Worm (Caenorhabditis elegans) whole organism, L4 larva: ENCODE data around the gene pals-24.

ENCODE experiments used
- F26F4.8 ChIP-seq: fragments of 200-800 bp; sonication (Bioruptor generic); conservative IDR thresholded peaks from 2 replicates; pipeline ENCODE4 v1.3.6; 2022; ENCODE audit warnings: missing genetic modification characterization, missing compliant biosample characterization
- T26A8.4 ChIP-seq: fragments of 200-800 bp; sonication (Bioruptor generic); IDR thresholded peaks from 2 replicates; pipeline ENCODE4 v1.3.6; 2022; ENCODE audit warnings: missing genetic modification characterization, missing compliant biosample characterization
- Y5F2A.4 ChIP-seq: fragments of 200-800 bp; sonication (Bioruptor generic); optimal IDR thresholded peaks from 2 replicates; lab custom pipeline; 2018; ENCODE audit warnings: mild to moderate bottlenecking, missing genetic modification characterization, missing compliant biosample characterization
- Y75B8A.6 ChIP-seq: fragments of 200-800 bp; sonication (Bioruptor generic); IDR thresholded peaks from 2 replicates; pipeline ENCODE4 v1.3.6; 2022; ENCODE audit warnings: missing genetic modification reagents, missing genetic modification characterization, missing compliant biosample characterization
- ZK546.5 ChIP-seq, 2 experiments: sonication (generic microtip); optimal IDR thresholded peaks; 2 replicates each; lab custom pipeline; 2017; ENCODE audit warnings: missing biosample characterization in 2 of 2, missing genetic modification characterization in 2 of 2
- aha-1 ChIP-seq: fragments of 150-350 bp; peaks from one replicate; lab custom pipeline; 2014; ENCODE audit warnings: missing biosample characterization, missing genetic modification characterization
- ceh-20 ChIP-seq: fragments of 200-800 bp; sonication (Bioruptor generic); IDR thresholded peaks from 2 replicates; pipeline ENCODE4 v1.3.6; 2022; ENCODE audit warnings: missing genetic modification reagents, missing genetic modification characterization, missing compliant biosample characterization
- ceh-82 ChIP-seq: sonication (generic microtip); optimal IDR thresholded peaks from 2 replicates; lab custom pipeline; 2017; ENCODE audit warnings: missing biosample characterization, missing genetic modification characterization
- cey-2 ChIP-seq: sonication (generic microtip); optimal IDR thresholded peaks from 3 replicates; lab custom pipeline; 2017; ENCODE audit warnings: missing genetic modification characterization, mild to moderate bottlenecking, missing compliant biosample characterization, antibody characterized with exemption, borderline replicate concordance; ENCODE audit not compliant: insufficient read depth
- daf-16 ChIP-seq, 3 experiments: sonication (generic microtip); optimal IDR thresholded peaks; 2 replicates each; lab custom pipeline; 2016 to 2017; ENCODE audit warnings: missing genetic modification characterization in 3 of 3, missing genetic modification reagents in 3 of 3, mild to moderate bottlenecking in 2 of 3, missing compliant biosample characterization in 2 of 3, missing biosample characterization in 1 of 3, moderate library complexity in 1 of 3
- dmd-6 ChIP-seq: fragments of 200-800 bp; sonication (Bioruptor generic); IDR thresholded peaks from 2 replicates; pipeline ENCODE4 v1.3.6; 2022; ENCODE audit warnings: missing genetic modification reagents, missing genetic modification characterization, missing compliant biosample characterization
- dmd-9 ChIP-seq: fragments of 200-800 bp; sonication (Bioruptor generic); IDR thresholded peaks from 2 replicates; pipeline ENCODE4 v1.3.6; 2022; ENCODE audit warnings: missing genetic modification reagents, missing genetic modification characterization, missing compliant biosample characterization
- dve-1 ChIP-seq: sonication (generic microtip); optimal IDR thresholded peaks from 2 replicates; lab custom pipeline; 2017; ENCODE audit warnings: antibody characterized with exemption, mild to moderate bottlenecking, missing genetic modification characterization, missing compliant biosample characterization; ENCODE audit not compliant: insufficient read depth
- fos-1 ChIP-seq: fragments of 150-350 bp; optimal IDR thresholded peaks from 2 replicates; lab custom pipeline; 2014; ENCODE audit warnings: missing biosample characterization, missing genetic modification characterization
- hlh-11 ChIP-seq: fragments of 200-800 bp; sonication (Bioruptor generic); optimal IDR thresholded peaks from 2 replicates; lab custom pipeline; 2018; ENCODE audit warnings: mild to moderate bottlenecking, missing genetic modification characterization, missing compliant biosample characterization
- hlh-30 ChIP-seq: sonication (generic microtip); optimal IDR thresholded peaks from 2 replicates; lab custom pipeline; 2017; ENCODE audit warnings: antibody characterized with exemption, mild to moderate bottlenecking, missing genetic modification characterization, missing compliant biosample characterization; ENCODE audit not compliant: insufficient read depth
- hmg-1.1 ChIP-seq: fragments of 200-800 bp; sonication (Bioruptor generic); IDR thresholded peaks from 2 replicates; pipeline ENCODE4 v1.3.6; 2022; ENCODE audit warnings: missing genetic modification reagents, missing genetic modification characterization, missing compliant biosample characterization
- jun-1 ChIP-seq: fragments of 150-350 bp; optimal IDR thresholded peaks from 2 replicates; lab custom pipeline; 2014; ENCODE audit warnings: missing biosample characterization, missing genetic modification reagents, missing genetic modification characterization
- lin-1 ChIP-seq: fragments of 200-800 bp; sonication (Bioruptor generic); IDR thresholded peaks from 2 replicates; pipeline ENCODE4 v1.3.6; 2022; ENCODE audit warnings: missing genetic modification reagents, missing genetic modification characterization, missing compliant biosample characterization
- lin-13 ChIP-seq: fragments of 150-350 bp; optimal IDR thresholded peaks from 2 replicates; lab custom pipeline; 2014; ENCODE audit warnings: missing biosample characterization, missing genetic modification reagents, missing genetic modification characterization
- lsy-2 ChIP-seq, 2 experiments: fragments of 150-350 bp in 1 of 2; sonication (generic microtip) in 1 of 2; optimal IDR thresholded peaks; 2 replicates each; lab custom pipeline; 2014 to 2017; ENCODE audit warnings: missing biosample characterization in 2 of 2, missing genetic modification characterization in 2 of 2
- mdl-1 ChIP-seq, 2 experiments: fragments of 150-350 bp in 1 of 2; sonication (generic microtip) in 1 of 2; optimal IDR thresholded peaks; 2 replicates each; lab custom pipeline; 2014 to 2017; ENCODE audit warnings: missing biosample characterization in 2 of 2, missing genetic modification characterization in 2 of 2
- mes-2 ChIP-seq: sonication (generic microtip); optimal IDR thresholded peaks from 2 replicates; lab custom pipeline; 2016; ENCODE audit warnings: missing genotype, mild to moderate bottlenecking, missing genetic modification characterization, missing compliant biosample characterization; ENCODE audit not compliant: poor library complexity, severe bottlenecking
- mxl-3 ChIP-seq: fragments of 200-800 bp; sonication (Bioruptor generic); optimal IDR thresholded peaks from 2 replicates; lab custom pipeline; 2018; ENCODE audit warnings: mild to moderate bottlenecking, missing genetic modification characterization, missing compliant biosample characterization
- nhr-102 ChIP-seq: sonication (generic microtip); optimal IDR thresholded peaks from 2 replicates; lab custom pipeline; 2016; ENCODE audit warnings: mild to moderate bottlenecking, missing genetic modification characterization, moderate library complexity, missing compliant biosample characterization
- nhr-111 ChIP-seq: fragments of 200-800 bp; sonication (Bioruptor generic); optimal IDR thresholded peaks from 2 replicates; lab custom pipeline; 2018; ENCODE audit warnings: mild to moderate bottlenecking, missing genetic modification characterization, missing compliant biosample characterization
- nhr-237 ChIP-seq: sonication (generic microtip); optimal IDR thresholded peaks from 2 replicates; lab custom pipeline; 2017; ENCODE audit warnings: missing biosample characterization, missing genetic modification characterization
- nhr-25 ChIP-seq: sonication (generic microtip); optimal IDR thresholded peaks from 2 replicates; lab custom pipeline; 2017; ENCODE audit warnings: missing genetic modification characterization, mild to moderate bottlenecking, missing compliant biosample characterization, antibody characterized with exemption, moderate library complexity, borderline replicate concordance; ENCODE audit not compliant: insufficient read depth
- nhr-28 ChIP-seq: fragments of 150-350 bp; optimal IDR thresholded peaks from 2 replicates; lab custom pipeline; 2014; ENCODE audit warnings: missing biosample characterization, missing genetic modification characterization
- nhr-42 ChIP-seq: fragments of 200-800 bp; sonication (Bioruptor generic); IDR thresholded peaks from 2 replicates; pipeline ENCODE4 v1.3.6; 2022; ENCODE audit warnings: missing genetic modification characterization, missing compliant biosample characterization
- nhr-77 ChIP-seq: fragments of 150-350 bp; optimal IDR thresholded peaks from 2 replicates; lab custom pipeline; 2014; ENCODE audit warnings: missing biosample characterization, missing genetic modification characterization
- php-3 ChIP-seq: fragments of 200-800 bp; sonication (Bioruptor generic); IDR thresholded peaks from 2 replicates; pipeline ENCODE4 v1.3.6; 2022; ENCODE audit warnings: missing genetic modification reagents, missing genetic modification characterization, missing compliant biosample characterization
- pqm-1 ChIP-seq: sonication (generic microtip); optimal IDR thresholded peaks from 2 replicates; lab custom pipeline; 2017; ENCODE audit warnings: missing biosample characterization, missing genetic modification characterization
- sdz-12 ChIP-seq: fragments of 200-800 bp; sonication (Bioruptor generic); optimal IDR thresholded peaks from 2 replicates; lab custom pipeline; 2018; ENCODE audit warnings: mild to moderate bottlenecking, missing genetic modification characterization, missing compliant biosample characterization
- snpc-4 ChIP-seq: fragments of 150-350 bp; optimal IDR thresholded peaks from 2 replicates; lab custom pipeline; 2014; ENCODE audit warnings: missing biosample characterization, missing genetic modification characterization
- tra-1 ChIP-seq: fragments of 200-800 bp; sonication (Bioruptor generic); IDR thresholded peaks from 2 replicates; pipeline ENCODE4 v1.3.6; 2022; ENCODE audit warnings: missing genetic modification reagents, missing genetic modification characterization, missing compliant biosample characterization
- unc-39 ChIP-seq: sonication (generic microtip); optimal IDR thresholded peaks from 2 replicates; lab custom pipeline; 2017; ENCODE audit warnings: missing biosample characterization, missing genetic modification characterization
- vab-7 ChIP-seq: fragments of 200-800 bp; sonication (Bioruptor generic); IDR thresholded peaks from 2 replicates; pipeline ENCODE4 v1.3.6; 2022; ENCODE audit warnings: missing genetic modification reagents, missing genetic modification characterization, missing compliant biosample characterization
- zag-1 ChIP-seq: fragments of 150-350 bp; optimal IDR thresholded peaks from 2 replicates; lab custom pipeline; 2014; ENCODE audit warnings: missing biosample characterization, missing genetic modification characterization
- zip-11 ChIP-seq: fragments of 200-800 bp; sonication (Bioruptor generic); IDR thresholded peaks from 2 replicates; pipeline ENCODE4 v1.3.6; 2022; ENCODE audit warnings: missing genetic modification characterization, missing compliant biosample characterization
- zip-2 ChIP-seq: fragments of 150-350 bp; optimal IDR thresholded peaks from 2 replicates; lab custom pipeline; 2014; ENCODE audit warnings: missing biosample characterization, missing genetic modification characterization
- ztf-7 ChIP-seq: fragments of 150-350 bp; optimal IDR thresholded peaks from 2 replicates; lab custom pipeline; 2014; ENCODE audit warnings: missing biosample characterization, missing genetic modification characterization

The pals-24 gene

DNA sequence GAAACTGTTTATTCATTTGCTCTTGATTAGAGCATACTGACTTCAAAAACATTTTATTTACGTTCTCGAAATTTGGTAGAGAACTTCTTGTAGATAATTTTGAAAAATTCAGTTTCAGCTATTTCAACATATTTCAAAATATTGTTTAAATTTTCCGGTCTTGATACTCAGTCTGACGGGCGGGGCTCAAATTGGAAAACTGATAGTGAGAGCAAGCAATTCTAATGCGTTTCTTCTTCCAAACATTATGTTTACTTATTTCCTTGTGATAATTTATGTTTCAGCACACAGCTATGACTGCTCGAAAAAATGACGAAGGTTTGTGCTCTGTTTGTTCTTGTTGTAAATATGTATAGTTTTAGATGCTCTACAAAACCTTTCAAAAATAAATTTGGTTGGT, at the start of gene pals-24:
pals-24 (plus strand) TSS at position 237 of the 400 bp plus-strand sequence.
- TF ChIP-seq hlh-11 (peak; percentile 74), pqm-1 (tag; lab: Kevin White, UChicago) (peak; percentile 94), ztf-7 (no peak), nhr-28 (tag; lab: Kevin White, UChicago) (peak; percentile 86), nhr-42 (GFP tag; lab: Robert Waterston, UW) (no peak), php-3 (GFP tag; lab: Robert Waterston, UW) (peak; percentile 55; the same call in 1 of the 2 replicates), lin-1 (GFP tag; lab: Robert Waterston, UW) (no peak), nhr-111 (GFP tag; lab: Kevin White, UChicago) (no peak), hmg-1.1 (GFP tag; lab: Robert Waterston, UW) (no peak), lsy-2 (tag; optimal IDR thresholded peaks at IDR 0.05; lab: Kevin White, UChicago) (no peak), aha-1 (tag; lab: Kevin White, UChicago) (peak; percentile 62), nhr-237 (no peak), unc-39 (tag; lab: Kevin White, UChicago) (no peak), vab-7 (no peak), nhr-102 (no peak), Y75B8A.6 (GFP tag; lab: Robert Waterston, UW) (no peak), snpc-4 (tag; lab: Kevin White, UChicago) (no peak), dmd-6 (peak; percentile 59), daf-16 (GFP tag; optimal IDR thresholded peaks at IDR 0.05; lab: Kevin White, UChicago) (no peak), daf-16 (tag; optimal IDR thresholded peaks at IDR 0.05; lab: Kevin White, UChicago) (peak; percentile 98), zag-1 (tag; lab: Kevin White, UChicago) (no peak), nhr-77 (tag; lab: Kevin White, UChicago) (no peak), T26A8.4 (GFP tag; lab: Robert Waterston, UW) (no peak), zip-11 (GFP tag; lab: Robert Waterston, UW) (no peak), Y5F2A.4 (GFP tag; lab: Kevin White, UChicago) (no peak), F26F4.8 (no peak), dve-1 (tag; lab: Kevin White, UChicago) (peak; percentile 61), fos-1 (tag; lab: Kevin White, UChicago) (no peak), ceh-82 (no peak), dmd-9 (GFP tag; lab: Robert Waterston, UW) (no peak), ceh-20 (GFP tag; lab: Robert Waterston, UW) (no peak), cey-2 (no peak), nhr-25 (tag; lab: Kevin White, UChicago) (no peak), mes-2 (tag; lab: Kevin White, UChicago) (no peak), ZK546.5 (tag; optimal IDR thresholded peaks at IDR 0.05; lab: Kevin White, UChicago) (no peak), tra-1 (GFP tag; lab: Robert Waterston, UW) (no peak), jun-1 (no peak), zip-2 (tag; lab: Kevin White, UChicago) (peak; percentile 46), hlh-30 (tag; lab: Kevin White, UChicago) (no peak), sdz-12 (GFP tag; lab: Kevin White, UChicago) (no peak), lin-13 (GFP tag; lab: Kevin White, UChicago) (no peak), mdl-1 (tag; optimal IDR thresholded peaks at IDR 0.05; lab: Kevin White, UChicago) (no peak), mxl-3 (GFP tag; lab: Kevin White, UChicago) (peak; percentile 3)
